Worm (Caenorhabditis elegans) whole organism, L1 larva: ENCODE measurements around the gene gpcp-2.
A peak's percentile ranks its signal among the peaks of the same experiment; 100 is the strongest.

Experiments
- Y116A8C.19 ChIP-seq: sonication (generic microtip); optimal IDR thresholded peaks from 2 replicates; lab custom pipeline; 2016; ENCODE audit warnings: missing compliant biosample characterization, missing genetic modification characterization, borderline replicate concordance
- aha-1 ChIP-seq: fragments of 150-350 bp; optimal IDR thresholded peaks from 2 replicates; lab custom pipeline; 2014; ENCODE audit warnings: missing biosample characterization, missing genetic modification characterization
- ama-1 ChIP-seq: fragments of 150-350 bp; optimal IDR thresholded peaks from 2 replicates; lab custom pipeline; 2014
- blmp-1 ChIP-seq: fragments of 150-350 bp; optimal IDR thresholded peaks from 2 replicates; lab custom pipeline; 2014; ENCODE audit warnings: missing biosample characterization, missing genetic modification characterization
- ceh-63 ChIP-seq: fragments of 200-800 bp; sonication (Bioruptor generic); optimal IDR thresholded peaks from 2 replicates; lab custom pipeline; 2018; ENCODE audit warnings: mild to moderate bottlenecking, missing genetic modification characterization, missing compliant biosample characterization
- ceh-8 ChIP-seq: fragments of 200-800 bp; sonication (Bioruptor generic); optimal IDR thresholded peaks from 2 replicates; lab custom pipeline; 2018; ENCODE audit warnings: mild to moderate bottlenecking, missing genetic modification characterization, moderate library complexity, missing compliant biosample characterization
- ceh-82 ChIP-seq, 3 experiments: fragments of 150-350 bp in 1 of 3; sonication (generic microtip) in 2 of 3; optimal IDR thresholded peaks; 2 replicates each; lab custom pipeline; 2014 to 2017; ENCODE audit warnings: missing biosample characterization in 3 of 3, missing genetic modification characterization in 3 of 3
- ceh-88 ChIP-seq: fragments of 200-800 bp; sonication (Bioruptor generic); IDR thresholded peaks from 2 replicates; pipeline ENCODE4 v1.3.6; 2022; ENCODE audit warnings: missing genetic modification characterization, missing compliant biosample characterization
- ceh-90 ChIP-seq: sonication (generic microtip); optimal IDR thresholded peaks from 2 replicates; lab custom pipeline; 2016; ENCODE audit warnings: missing genetic modification characterization, missing compliant biosample characterization
- ces-1 ChIP-seq: fragments of 150-350 bp; optimal IDR thresholded peaks from 2 replicates; lab custom pipeline; 2014; ENCODE audit warnings: missing biosample characterization, missing genetic modification reagents, missing genetic modification characterization
- ets-5 ChIP-seq: fragments of 200-800 bp; sonication (Bioruptor generic); IDR thresholded peaks from 2 replicates; pipeline ENCODE4 v1.3.6; 2022; ENCODE audit warnings: missing genetic modification characterization, missing compliant biosample characterization
- fkh-4 ChIP-seq: sonication (generic microtip); optimal IDR thresholded peaks from 2 replicates; lab custom pipeline; 2016; ENCODE audit warnings: missing compliant biosample characterization, missing genetic modification characterization, borderline replicate concordance
- fos-1 ChIP-seq: fragments of 150-350 bp; optimal IDR thresholded peaks from 2 replicates; lab custom pipeline; 2014; ENCODE audit warnings: missing biosample characterization, missing genetic modification characterization
- grh-1 ChIP-seq: fragments of 200-800 bp; sonication (Bioruptor generic); IDR thresholded peaks from 2 replicates; pipeline ENCODE4 v1.3.6; 2022; ENCODE audit warnings: missing genetic modification reagents, missing genetic modification characterization, missing compliant biosample characterization
- isw-1 ChIP-seq: fragments of 200-800 bp; sonication (Bioruptor generic); IDR thresholded peaks from 2 replicates; pipeline ENCODE4 v1.3.6; 2022; ENCODE audit warnings: missing genetic modification characterization, missing compliant biosample characterization
- jun-1 ChIP-seq: fragments of 150-350 bp; optimal IDR thresholded peaks from 2 replicates; lab custom pipeline; 2014; ENCODE audit warnings: missing biosample characterization, missing genetic modification reagents, missing genetic modification characterization
- lin-13 ChIP-seq: fragments of 150-350 bp; optimal IDR thresholded peaks from 2 replicates; lab custom pipeline; 2014; ENCODE audit warnings: missing biosample characterization, missing genetic modification reagents, missing genetic modification characterization
- lin-14 ChIP-seq: fragments of 200-800 bp; sonication (Bioruptor generic); optimal IDR thresholded peaks from 2 replicates; lab custom pipeline; 2018; ENCODE audit warnings: mild to moderate bottlenecking, missing genetic modification characterization, moderate library complexity, missing compliant biosample characterization
- lin-35 ChIP-seq, 2 experiments: fragments of 150-350 bp; optimal IDR thresholded peaks; 2 replicates each; lab custom pipeline; 2014; ENCODE audit warnings: missing biosample characterization in 2 of 2, missing genetic modification characterization in 2 of 2, missing genetic modification reagents in 2 of 2
- lsy-2 ChIP-seq, 2 experiments: fragments of 150-350 bp; optimal IDR thresholded peaks; 2 replicates each; lab custom pipeline; 2014; ENCODE audit warnings: missing biosample characterization in 2 of 2, missing genetic modification characterization in 2 of 2
- mab-9 ChIP-seq: fragments of 200-800 bp; sonication (Bioruptor generic); IDR thresholded peaks from 2 replicates; pipeline ENCODE4 v1.3.6; 2022; ENCODE audit warnings: missing genetic modification reagents, missing genetic modification characterization, missing compliant biosample characterization
- nhr-11 ChIP-seq: fragments of 150-350 bp; optimal IDR thresholded peaks from 2 replicates; lab custom pipeline; 2014; ENCODE audit warnings: missing biosample characterization, missing genetic modification characterization
- nhr-12 ChIP-seq: sonication (generic microtip); optimal IDR thresholded peaks from 2 replicates; lab custom pipeline; 2017; ENCODE audit warnings: missing biosample characterization, missing genetic modification characterization
- nhr-19 ChIP-seq: fragments of 200-800 bp; sonication (Bioruptor generic); conservative IDR thresholded peaks from 2 replicates; pipeline ENCODE4 v1.3.6; 2022; ENCODE audit warnings: missing genetic modification characterization, missing compliant biosample characterization
- nhr-20 ChIP-seq: sonication (generic microtip); optimal IDR thresholded peaks from 2 replicates; lab custom pipeline; 2016; ENCODE audit warnings: mild to moderate bottlenecking, missing genetic modification characterization, missing compliant biosample characterization
- nhr-237 ChIP-seq: fragments of 150-350 bp; optimal IDR thresholded peaks from 2 replicates; lab custom pipeline; 2014; ENCODE audit warnings: missing biosample characterization, missing genetic modification characterization
- nhr-28 ChIP-seq: fragments of 150-350 bp; optimal IDR thresholded peaks from 2 replicates; lab custom pipeline; 2014; ENCODE audit warnings: missing biosample characterization, missing genetic modification characterization
- nhr-47 ChIP-seq: sonication (generic microtip); optimal IDR thresholded peaks from 2 replicates; lab custom pipeline; 2016; ENCODE audit warnings: mild to moderate bottlenecking, missing genetic modification characterization, moderate library complexity, missing compliant biosample characterization
- nhr-76 ChIP-seq: sonication (generic microtip); optimal IDR thresholded peaks from 2 replicates; lab custom pipeline; 2017; ENCODE audit warnings: missing biosample characterization, missing genetic modification characterization
- nhr-84 ChIP-seq: sonication (generic microtip); optimal IDR thresholded peaks from 2 replicates; lab custom pipeline; 2017; ENCODE audit warnings: missing biosample characterization, missing genetic modification characterization
- nhr-85 ChIP-seq: sonication (generic microtip); peaks from one replicate; lab custom pipeline; 2016; ENCODE audit warnings: missing genetic modification characterization, inconsistent platforms, missing compliant biosample characterization
- pag-3 ChIP-seq: sonication (generic microtip); optimal IDR thresholded peaks from 2 replicates; lab custom pipeline; 2017; ENCODE audit warnings: missing genetic modification characterization, mild to moderate bottlenecking, missing compliant biosample characterization, antibody characterized with exemption, borderline replicate concordance; ENCODE audit not compliant: insufficient read depth
- pax-3 ChIP-seq: fragments of 200-800 bp; sonication (Bioruptor generic); optimal IDR thresholded peaks from 2 replicates; lab custom pipeline; 2018; ENCODE audit warnings: mild to moderate bottlenecking, missing genetic modification characterization, moderate library complexity, missing compliant biosample characterization
- pqm-1 ChIP-seq: sonication (generic microtip); optimal IDR thresholded peaks from 3 replicates; lab custom pipeline; 2017; ENCODE audit warnings: missing biosample characterization, missing genetic modification characterization
- rnt-1 ChIP-seq: sonication (generic microtip); optimal IDR thresholded peaks from 2 replicates; lab custom pipeline; 2016; ENCODE audit warnings: mild to moderate bottlenecking, missing genetic modification characterization, moderate library complexity, missing compliant biosample characterization
- skn-1 ChIP-seq: fragments of 150-350 bp; optimal IDR thresholded peaks from 2 replicates; lab custom pipeline; 2014; ENCODE audit warnings: missing biosample characterization, missing genetic modification characterization
- snpc-4 ChIP-seq: fragments of 150-350 bp; optimal IDR thresholded peaks from 2 replicates; lab custom pipeline; 2014; ENCODE audit warnings: missing biosample characterization, missing genetic modification characterization
- snu-23 ChIP-seq: sonication (generic microtip); optimal IDR thresholded peaks from 2 replicates; lab custom pipeline; 2016; ENCODE audit warnings: missing genetic modification characterization, missing compliant biosample characterization
- sptf-1 ChIP-seq: fragments of 150-350 bp; optimal IDR thresholded peaks from 2 replicates; lab custom pipeline; 2014; ENCODE audit warnings: missing biosample characterization, missing genetic modification characterization
- sup-37 ChIP-seq: fragments of 200-800 bp; sonication (Bioruptor generic); optimal IDR thresholded peaks from 2 replicates; lab custom pipeline; 2018; ENCODE audit warnings: mild to moderate bottlenecking, missing genetic modification characterization, missing compliant biosample characterization
- swsn-7 ChIP-seq: sonication (generic microtip); optimal IDR thresholded peaks from 2 replicates; lab custom pipeline; 2016; ENCODE audit warnings: missing genetic modification characterization, missing compliant biosample characterization
- tbx-2 ChIP-seq: sonication (generic microtip); optimal IDR thresholded peaks from 2 replicates; lab custom pipeline; 2016; ENCODE audit warnings: missing genetic modification characterization, missing compliant biosample characterization
- unc-130 ChIP-seq: fragments of 150-350 bp; optimal IDR thresholded peaks from 2 replicates; lab custom pipeline; 2017; ENCODE audit warnings: missing biosample characterization, missing genetic modification characterization, inconsistent platforms
- unc-62 ChIP-seq: fragments of 150-350 bp; optimal IDR thresholded peaks from 2 replicates; lab custom pipeline; 2014; ENCODE audit warnings: missing biosample characterization, missing genetic modification reagents, missing genetic modification characterization
- unc-86 ChIP-seq: sonication (generic microtip); optimal IDR thresholded peaks from 2 replicates; lab custom pipeline; 2016; ENCODE audit warnings: missing genetic modification characterization, missing compliant biosample characterization
- unc-98 ChIP-seq: fragments of 200-800 bp; sonication (Bioruptor generic); IDR thresholded peaks from 2 replicates; pipeline ENCODE4 v1.3.6; 2022; ENCODE audit warnings: missing genetic modification characterization, missing compliant biosample characterization
- vab-15 ChIP-seq: sonication (generic microtip); optimal IDR thresholded peaks from 2 replicates; lab custom pipeline; 2017; ENCODE audit warnings: missing genotype, mild to moderate bottlenecking, missing genetic modification characterization, missing compliant biosample characterization
- xbp-1 ChIP-seq: sonication (generic microtip); optimal IDR thresholded peaks from 2 replicates; lab custom pipeline; 2016; ENCODE audit warnings: missing genetic modification characterization, missing compliant biosample characterization
- zag-1 ChIP-seq: fragments of 150-350 bp; optimal IDR thresholded peaks from 2 replicates; lab custom pipeline; 2014; ENCODE audit warnings: missing biosample characterization, missing genetic modification characterization
- zip-4 ChIP-seq: fragments of 200-800 bp; sonication (Bioruptor generic); optimal IDR thresholded peaks from 2 replicates; lab custom pipeline; 2018; ENCODE audit warnings: mild to moderate bottlenecking, missing genetic modification characterization, moderate library complexity, missing compliant biosample characterization
- ztf-11 ChIP-seq, 2 experiments: sonication (generic microtip); optimal IDR thresholded peaks; 2 replicates each; lab custom pipeline; 2016 to 2017; ENCODE audit warnings: missing genetic modification characterization in 2 of 2, missing biosample characterization in 1 of 2, missing compliant biosample characterization in 1 of 2

The gpcp-2 gene

ce11 chrII:8106921-8107695, 33.9 kb upstream of the gpcp-2 start, which contains the start of the genes chst-1 and C41C4.9 (continued):
- TF ChIP-seq ceh-90 (tag; lab: Kevin White, UChicago), result no peak
- TF ChIP-seq nhr-19 (GFP tag; lab: Robert Waterston, UW), result peak; percentile 56
- no peak for TF ChIP-seq sptf-1 (tag; lab: Kevin White, UChicago)
- peak; percentile 57 for TF ChIP-seq vab-15 (tag; lab: Kevin White, UChicago)
- TF ChIP-seq lin-35 (GFP tag; optimal IDR thresholded peaks at IDR 0.05; lab: Kevin White, UChicago), result peak; percentile 29 to 84
- 0 out of 2 replicates have a peak, but pooled peaks have one; percentile 10 for TF ChIP-seq unc-98 (GFP tag; lab: Robert Waterston, UW)
- TF ChIP-seq nhr-28 (tag; lab: Kevin White, UChicago), result no peak
- peak; percentile 17 for TF ChIP-seq lin-13 (GFP tag; lab: Kevin White, UChicago)
- peak; percentile 39 for TF ChIP-seq blmp-1 (tag; lab: Kevin White, UChicago)
- no peak for TF ChIP-seq nhr-12 (tag; lab: Kevin White, UChicago)
- TF ChIP-seq tbx-2 (tag; lab: Kevin White, UChicago), result no peak
- TF ChIP-seq ztf-11 (tag; optimal IDR thresholded peaks at IDR 0.05; lab: Kevin White, UChicago), result peak in 1 of 2 experiments; percentile 44
- peak; percentile 57 to 77 for TF ChIP-seq lsy-2 (tag; optimal IDR thresholded peaks at IDR 0.05; lab: Kevin White, UChicago)
- TF ChIP-seq skn-1 (tag; lab: Kevin White, UChicago), result peak; percentile 76
- no peak for TF ChIP-seq ets-5 (GFP tag; lab: Robert Waterston, UW)
- peak; percentile 46 for TF ChIP-seq swsn-7 (tag; lab: Kevin White, UChicago)
- TF ChIP-seq mab-9 (GFP tag; lab: Robert Waterston, UW), result no peak
- TF ChIP-seq jun-1 (tag; lab: Kevin White, UChicago), result peak; percentile 38
- no peak for TF ChIP-seq pqm-1 (tag; lab: Kevin White, UChicago)
- no peak for TF ChIP-seq nhr-76 (tag; lab: Kevin White, UChicago)
- peak; percentile 20 for TF ChIP-seq xbp-1 (tag; lab: Kevin White, UChicago)
- no peak for TF ChIP-seq sup-37 (GFP tag; lab: Kevin White, UChicago)
- no peak for TF ChIP-seq unc-86
- TF ChIP-seq unc-62 (GFP tag; lab: Kevin White, UChicago), result no peak
- no peak for TF ChIP-seq aha-1 (tag; lab: Kevin White, UChicago)
- TF ChIP-seq ceh-82 (tag; optimal IDR thresholded peaks at IDR 0.05; lab: Kevin White, UChicago), result peak in 1 of 3 experiments; percentile 19
- TF ChIP-seq nhr-237 (tag; lab: Kevin White, UChicago), result no peak
- no peak for TF ChIP-seq ceh-88 (GFP tag; lab: Robert Waterston, UW)
- no peak for TF ChIP-seq isw-1 (GFP tag; lab: Robert Waterston, UW)
- TF ChIP-seq nhr-84 (tag; lab: Kevin White, UChicago), result no peak
- no peak for TF ChIP-seq fkh-4
- no peak for TF ChIP-seq ceh-63
- TF ChIP-seq ceh-8 (GFP tag; lab: Kevin White, UChicago), result peak; percentile 23
- TF ChIP-seq fos-1 (tag; lab: Kevin White, UChicago), result peak; percentile 47
- TF ChIP-seq unc-130 (tag; lab: Kevin White, UChicago), result peak; percentile 55
- TF ChIP-seq nhr-20 (tag; lab: Kevin White, UChicago), result peak; percentile 61
- TF ChIP-seq pax-3, result no peak
- no peak for TF ChIP-seq ama-1 (lab: Kevin White, UChicago)
- no peak for TF ChIP-seq Y116A8C.19 (tag; lab: Kevin White, UChicago)

DNA sequence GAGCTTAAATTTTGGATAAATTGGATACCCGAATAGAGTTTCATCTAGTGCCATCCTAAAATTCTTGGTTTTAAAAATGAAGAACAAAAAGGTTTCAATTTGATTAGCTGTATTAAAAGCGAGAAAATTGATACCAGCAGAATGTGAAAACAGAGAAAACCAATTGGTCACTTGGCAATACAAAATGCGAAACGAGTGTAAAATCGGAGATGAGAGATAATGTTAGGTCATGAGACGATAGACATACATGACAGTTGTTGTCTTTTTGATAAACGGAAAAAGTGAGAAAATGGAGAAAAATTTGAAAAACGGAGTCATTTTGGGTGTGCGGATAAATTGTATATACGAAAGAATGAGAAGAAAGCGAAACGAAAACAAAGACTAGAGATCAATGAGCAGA, 31.8 kb upstream of the gpcp-2 start, which contains the start of gene sfxn-5:
Gene sfxn-5 (minus strand): TSS at position 55 of the 400 bp plus-strand sequence.
- TF ChIP-seq zag-1 (tag; lab: Kevin White, UChicago), result no peak
- TF ChIP-seq snpc-4 (tag; lab: Kevin White, UChicago), result no peak
- peak; percentile 45 for TF ChIP-seq rnt-1 (tag; lab: Kevin White, UChicago)
- peak; percentile 82 for TF ChIP-seq lin-14
- TF ChIP-seq mab-9 (GFP tag; lab: Robert Waterston, UW), result no peak
- no peak for TF ChIP-seq zip-4 (GFP tag; lab: Kevin White, UChicago)
- TF ChIP-seq nhr-47, result no peak
- no peak for TF ChIP-seq pqm-1 (tag; lab: Kevin White, UChicago)
- no peak for TF ChIP-seq ces-1 (GFP tag; lab: Kevin White, UChicago)
- no peak for TF ChIP-seq ceh-90 (tag; lab: Kevin White, UChicago)
- no peak for TF ChIP-seq nhr-11 (tag; lab: Kevin White, UChicago)
- no peak for TF ChIP-seq pax-3
- TF ChIP-seq fos-1 (tag; lab: Kevin White, UChicago), result peak; percentile 11
- no peak for TF ChIP-seq grh-1 (GFP tag; lab: Robert Waterston, UW)
- peak; percentile 12 for TF ChIP-seq nhr-19 (GFP tag; lab: Robert Waterston, UW)
- TF ChIP-seq pag-3 (tag; lab: Kevin White, UChicago), result peak; percentile 34
- no peak for TF ChIP-seq fkh-4
- peak; percentile 54 for TF ChIP-seq nhr-85 (tag; lab: Kevin White, UChicago)
- TF ChIP-seq snu-23, result peak; percentile 59
